Worm (Caenorhabditis elegans) whole organism, early embryonic: ENCODE measurements around the gene Y46G5A.18.
A peak's percentile ranks its signal among the peaks of the same experiment; 100 is the strongest.

Experiments
- B0310.2 ChIP-seq: sonication (generic microtip); optimal IDR thresholded peaks from 2 replicates; lab custom pipeline; 2016; ENCODE audit warnings: mild to moderate bottlenecking, missing genetic modification characterization, missing compliant biosample characterization
- F13C5.2 ChIP-seq: sonication (generic microtip); optimal IDR thresholded peaks from 2 replicates; lab custom pipeline; 2017; ENCODE audit warnings: mild to moderate bottlenecking, missing genetic modification characterization, inconsistent platforms, missing compliant biosample characterization
- aly-1 ChIP-seq: sonication (generic microtip); optimal IDR thresholded peaks from 2 replicates; lab custom pipeline; 2016; ENCODE audit warnings: missing genetic modification characterization, missing compliant biosample characterization
- ama-1 ChIP-seq: fragments of 150-350 bp; optimal IDR thresholded peaks from 2 replicates; lab custom pipeline; 2014
- ceh-13 ChIP-seq: fragments of 200-800 bp; sonication (Bioruptor generic); optimal IDR thresholded peaks from 2 replicates; lab custom pipeline; 2018; ENCODE audit warnings: mild to moderate bottlenecking, missing genetic modification characterization, missing compliant biosample characterization
- ceh-36 ChIP-seq: sonication (generic microtip); optimal IDR thresholded peaks from 2 replicates; lab custom pipeline; 2016; ENCODE audit warnings: missing genetic modification characterization, inconsistent platforms, missing compliant biosample characterization
- ets-7 ChIP-seq: sonication (generic microtip); optimal IDR thresholded peaks from 2 replicates; lab custom pipeline; 2016; ENCODE audit warnings: missing genotype, missing genetic modification characterization, missing compliant biosample characterization
- flt-1 ChIP-seq: fragments of 200-800 bp; sonication (Bioruptor generic); IDR thresholded peaks from 2 replicates; pipeline ENCODE4 v1.3.6; 2022; ENCODE audit warnings: missing genetic modification characterization, missing compliant biosample characterization
- hmbx-1 ChIP-seq: sonication (generic microtip); optimal IDR thresholded peaks from 2 replicates; lab custom pipeline; 2016; ENCODE audit warnings: mild to moderate bottlenecking, missing genetic modification characterization, missing compliant biosample characterization
- hmg-4 ChIP-seq: fragments of 200-800 bp; sonication (Bioruptor generic); optimal IDR thresholded peaks from 2 replicates; lab custom pipeline; 2018; ENCODE audit warnings: mild to moderate bottlenecking, missing genetic modification characterization, missing compliant biosample characterization
- hnd-1 ChIP-seq: sonication (generic microtip); optimal IDR thresholded peaks from 2 replicates; lab custom pipeline; 2016; ENCODE audit warnings: missing genetic modification characterization, missing compliant biosample characterization
- pes-1 ChIP-seq: fragments of 200-800 bp; sonication (Bioruptor generic); IDR thresholded peaks from 2 replicates; pipeline ENCODE4 v1.3.6; 2022; ENCODE audit warnings: missing genetic modification reagents, missing genetic modification characterization, missing compliant biosample characterization
- scrt-1 ChIP-seq: fragments of 200-800 bp; sonication (Bioruptor generic); IDR thresholded peaks from 2 replicates; pipeline ENCODE4 v1.3.6; 2022; ENCODE audit warnings: missing genetic modification characterization, missing compliant biosample characterization
- sea-1 ChIP-seq: fragments of 200-800 bp; sonication (Bioruptor generic); conservative IDR thresholded peaks from 2 replicates; pipeline ENCODE4 v1.3.6; 2022; ENCODE audit warnings: missing genetic modification characterization, missing compliant biosample characterization
- tbx-11 ChIP-seq: fragments of 200-800 bp; sonication (Bioruptor generic); IDR thresholded peaks from 2 replicates; pipeline ENCODE4 v1.3.6; 2022; ENCODE audit warnings: missing genetic modification characterization, missing compliant biosample characterization
- tbx-37 ChIP-seq: fragments of 200-800 bp; sonication (Bioruptor generic); conservative IDR thresholded peaks from 2 replicates; pipeline ENCODE4 v1.3.6; 2022; ENCODE audit warnings: missing genetic modification reagents, missing genetic modification characterization, missing compliant biosample characterization
- tra-4 ChIP-seq: sonication (generic microtip); optimal IDR thresholded peaks from 2 replicates; lab custom pipeline; 2017; ENCODE audit warnings: missing genetic modification characterization, missing compliant biosample characterization

The Y46G5A.18 gene

DNA sequence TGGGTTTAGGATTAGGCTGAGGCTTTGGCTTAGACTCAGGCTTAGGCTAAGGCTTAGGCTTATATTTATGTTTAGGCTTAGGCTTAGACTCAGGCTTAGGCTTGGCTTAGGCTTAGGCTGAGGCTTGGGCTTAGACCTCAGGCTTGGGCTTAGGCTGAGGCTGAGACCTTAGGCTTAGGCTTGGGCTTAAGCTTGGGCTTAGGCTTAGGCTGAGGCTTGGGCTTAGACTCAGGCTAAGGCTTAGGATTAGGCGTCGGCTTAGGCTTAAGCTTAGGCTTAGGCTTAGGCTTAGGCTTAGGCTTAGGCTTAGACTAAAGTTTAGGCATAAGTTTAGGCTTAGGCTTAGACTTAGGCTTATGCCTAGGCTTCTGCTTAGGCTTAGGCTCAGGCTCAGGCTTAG, 19.4 kb upstream of the Y46G5A.18 start:
- TF ChIP-seq pes-1 (GFP tag; lab: Robert Waterston, UW) (peak; percentile 16; the same call in 1 of the 2 replicates), hmbx-1 (tag; lab: Kevin White, UChicago) (no peak), B0310.2 (no peak), scrt-1 (GFP tag; lab: Robert Waterston, UW) (no peak), tra-4 (no peak), ceh-13 (GFP tag; lab: Kevin White, UChicago) (no peak), ceh-36 (peak; percentile 94), hmg-4 (no peak), ama-1 (no peak), sea-1 (no peak), aly-1 (tag; lab: Kevin White, UChicago) (no peak), hnd-1 (tag; lab: Kevin White, UChicago) (no peak)

ce11 chrII:12823437-12823836, 18.4 kb upstream of the Y46G5A.18 start, which contains the start of gene Y46G5A.36:
TSS of gene Y46G5A.36 (plus strand) at chrII:12823679.
- TF ChIP-seq ets-7 = no peak
- no peak for TF ChIP-seq aly-1 (tag; lab: Kevin White, UChicago)
- no peak for TF ChIP-seq hmbx-1 (tag; lab: Kevin White, UChicago)
- TF ChIP-seq hmg-4 = no peak
- TF ChIP-seq F13C5.2 (tag; lab: Kevin White, UChicago) = no peak
- TF ChIP-seq ceh-36 = no peak
- TF ChIP-seq hnd-1 (tag; lab: Kevin White, UChicago) = no peak
- TF ChIP-seq scrt-1 (GFP tag; lab: Robert Waterston, UW) = no peak
- no peak for TF ChIP-seq tbx-11 (GFP tag; lab: Robert Waterston, UW)
- no peak for TF ChIP-seq flt-1 (GFP tag; lab: Robert Waterston, UW)
- TF ChIP-seq ceh-13 (GFP tag; lab: Kevin White, UChicago) = no peak
- no peak for TF ChIP-seq tra-4
- TF ChIP-seq pes-1 (GFP tag; lab: Robert Waterston, UW) = no peak
- no peak for TF ChIP-seq ama-1
- TF ChIP-seq tbx-37 (GFP tag; lab: Robert Waterston, UW) = no peak
- no peak for TF ChIP-seq sea-1
- no peak for TF ChIP-seq B0310.2

DNA sequence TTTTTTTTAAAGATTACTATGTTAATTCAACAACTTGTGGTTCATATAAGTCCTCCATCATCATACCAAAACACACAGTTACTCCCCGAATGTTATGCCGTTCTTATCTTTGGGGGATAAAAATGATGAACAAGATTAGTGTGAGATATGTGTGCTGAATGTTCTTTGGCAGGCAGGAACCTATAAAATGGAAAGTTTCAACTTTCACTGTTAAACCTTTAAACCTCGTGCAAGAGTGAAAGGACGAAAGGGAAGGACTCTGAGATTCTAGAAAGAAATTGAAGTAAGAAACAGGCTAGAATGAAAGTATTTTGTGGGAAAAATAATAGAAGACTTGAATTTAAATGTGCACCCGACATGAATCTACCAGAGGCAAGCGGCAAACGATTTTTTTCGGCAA, 14.9 kb upstream of the Y46G5A.18 start:
- TF ChIP-seq hnd-1 (tag; lab: Kevin White, UChicago) = no peak
- TF ChIP-seq F13C5.2 (tag; lab: Kevin White, UChicago) = no peak
- no peak for TF ChIP-seq tra-4
- no peak for TF ChIP-seq sea-1
- no peak for TF ChIP-seq tbx-37 (GFP tag; lab: Robert Waterston, UW)
- no peak for TF ChIP-seq ceh-36
- TF ChIP-seq ama-1 = no peak

- TF ChIP-seq scrt-1 (GFP tag; lab: Robert Waterston, UW) (no peak), F13C5.2 (tag; lab: Kevin White, UChicago) (no peak), ama-1 (no peak), hmg-4 (no peak)
Observed at ce11 chrII:12818488-12818887, 13.4 kb upstream of the Y46G5A.18 start, which contains the start of gene Y46G5A.22. TSS of gene Y46G5A.22 (minus strand) at chrII:12818588.

- TF ChIP-seq B0310.2 (no peak), ets-7 (no peak), hmg-4 (no peak), ama-1 (no peak), scrt-1 (GFP tag; lab: Robert Waterston, UW) (no peak), ceh-36 (no peak), flt-1 (GFP tag; lab: Robert Waterston, UW) (no peak), hnd-1 (tag; lab: Kevin White, UChicago) (no peak)
Observed at ce11 chrII:12816412-12817146, 11.5 kb upstream of the Y46G5A.18 start, which contains the start of gene acl-7. TSS of gene acl-7 (minus strand) at chrII:12816462.

DNA sequence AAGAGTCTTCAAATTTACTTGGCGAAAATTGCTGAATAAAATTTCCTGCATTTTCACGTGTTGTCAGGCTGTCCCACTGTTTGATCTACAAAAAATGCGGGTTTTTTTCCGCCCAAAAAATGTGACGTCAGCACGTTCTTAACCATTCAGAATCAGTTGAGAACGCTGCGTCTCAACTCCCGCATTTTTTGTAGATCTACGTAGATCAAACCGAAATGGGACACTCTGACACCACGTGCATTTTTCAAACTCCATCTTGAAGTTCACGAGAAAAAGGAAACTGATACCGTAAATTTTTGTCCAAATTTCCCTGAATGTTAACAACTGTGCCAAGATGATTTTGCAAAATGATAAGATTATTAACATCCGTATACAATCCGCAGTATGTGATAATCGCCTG, 8.2 kb upstream of the Y46G5A.18 start:
- TF ChIP-seq scrt-1 (GFP tag; lab: Robert Waterston, UW) (no peak), tbx-37 (GFP tag; lab: Robert Waterston, UW) (no peak), hnd-1 (tag; lab: Kevin White, UChicago) (no peak), B0310.2 (no peak), ceh-13 (GFP tag; lab: Kevin White, UChicago) (no peak), ama-1 (no peak), aly-1 (tag; lab: Kevin White, UChicago) (no peak), ceh-36 (no peak), sea-1 (no peak), tra-4 (no peak), F13C5.2 (tag; lab: Kevin White, UChicago) (no peak), pes-1 (GFP tag; lab: Robert Waterston, UW) (no peak), tbx-11 (GFP tag; lab: Robert Waterston, UW) (no peak), flt-1 (GFP tag; lab: Robert Waterston, UW) (no peak), hmbx-1 (tag; lab: Kevin White, UChicago) (no peak), hmg-4 (no peak), ets-7 (no peak)

DNA sequence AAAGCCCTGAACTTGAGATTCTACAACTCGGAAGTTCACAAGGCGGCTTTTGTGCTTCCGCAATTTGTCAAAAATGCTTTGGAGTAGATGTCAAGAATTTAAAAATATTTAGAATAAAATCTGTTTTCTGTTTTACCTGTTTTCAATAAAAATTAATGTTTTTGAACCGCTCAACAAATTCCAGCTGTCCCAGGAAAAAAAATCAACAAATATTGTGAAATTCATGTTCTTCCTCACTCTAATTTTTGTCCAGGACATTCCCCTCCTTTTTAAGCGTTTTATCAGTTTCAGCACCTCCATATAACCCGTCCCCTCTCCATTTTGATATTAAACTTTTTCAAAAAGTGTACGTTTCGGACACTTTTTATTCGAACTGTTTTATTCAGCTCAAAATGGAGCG, 5.6 kb upstream of the Y46G5A.18 start, which contains the start of gene Y46G5A.20:
Gene Y46G5A.20, plus strand, starts transcription at position 301 of the 400 bp plus-strand sequence.
- TF ChIP-seq B0310.2 (no peak), ama-1 (no peak), hmg-4 (no peak), ceh-36 (no peak), aly-1 (tag; lab: Kevin White, UChicago) (no peak), ceh-13 (GFP tag; lab: Kevin White, UChicago) (no peak), hnd-1 (tag; lab: Kevin White, UChicago) (no peak), ets-7 (no peak), scrt-1 (GFP tag; lab: Robert Waterston, UW) (no peak), sea-1 (no peak), tra-4 (no peak), tbx-11 (GFP tag; lab: Robert Waterston, UW) (no peak), pes-1 (GFP tag; lab: Robert Waterston, UW) (no peak), hmbx-1 (tag; lab: Kevin White, UChicago) (no peak), flt-1 (GFP tag; lab: Robert Waterston, UW) (no peak), tbx-37 (GFP tag; lab: Robert Waterston, UW) (no peak)
